Worm (Caenorhabditis elegans): ENCODE data around the gene K08F9.3.

DNA sequence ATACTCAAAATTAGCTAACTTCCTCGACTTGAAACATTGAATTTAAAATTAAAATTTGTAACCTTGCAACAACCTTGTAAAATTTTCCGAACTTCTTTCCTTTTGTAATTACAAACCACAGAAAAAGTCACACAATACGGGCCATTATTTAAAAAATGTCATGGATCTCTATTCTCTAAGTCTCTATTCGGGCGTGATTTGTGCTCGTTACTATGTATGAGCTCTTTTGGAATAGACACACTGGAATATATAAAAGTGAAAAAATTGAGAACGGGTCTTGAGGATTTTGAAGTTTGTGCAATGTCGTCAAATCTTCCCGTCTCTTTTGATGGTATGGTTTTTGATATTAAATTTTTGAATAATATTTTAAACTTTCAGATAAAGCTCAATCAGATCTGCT is 12.4 kb upstream of the K08F9.3 start, which contains the start of gene srr-7:
- TF ChIP-seq cog-1 (tag; optimal IDR thresholded peaks at IDR 0.05) (no peak), tab-1 (GFP tag; IDR thresholded peaks at IDR 0.05) (no peak), ztf-29 (GFP tag; IDR thresholded peaks at IDR 0.05) (no peak), flt-1 (GFP tag; IDR thresholded peaks at IDR 0.05) (no peak)
